Fruit fly (Drosophila melanogaster): ENCODE results near the gene Lkr.

Lkr gene

dm6 chr3L:5554377-5554776, 25.2 kb upstream of the Lkr start (continued):
- TF ChIP-seq ara (GFP tag; IDR thresholded peaks at IDR 0.05) (peak; percentile 55; the same call in 1 of the 2 replicates), gro (GFP tag; optimal IDR thresholded peaks at IDR 0.05) (no peak), vvl (GFP tag; IDR thresholded peaks at IDR 0.05) (peak; percentile 56), CG30431 (GFP tag; optimal IDR thresholded peaks at IDR 0.05) (peak; percentile 2), lilli (GFP tag; optimal IDR thresholded peaks at IDR 0.05) (peak; percentile 56), crp (GFP tag; optimal IDR thresholded peaks at IDR 0.05) (no peak), Fer2 (tag; optimal IDR thresholded peaks at IDR 0.05) (peak; percentile 22), CG9727 (GFP tag; optimal IDR thresholded peaks at IDR 0.05) (no peak), gcm2 (GFP tag; optimal IDR thresholded peaks at IDR 0.05) (no peak), Hsf (GFP tag; optimal IDR thresholded peaks at IDR 0.05) (peak; percentile 14), CG34224 (GFP tag; IDR thresholded peaks at IDR 0.05; ENCODE audit: partially characterized antibody) (no peak), Myb (GFP tag; optimal IDR thresholded peaks at IDR 0.05) (no peak), CG8388 (GFP tag; optimal IDR thresholded peaks at IDR 0.05) (no peak), luna (GFP tag; optimal IDR thresholded peaks at IDR 0.05) (no peak), CG5245 (GFP tag; optimal IDR thresholded peaks at IDR 0.05) (peak; percentile 24), CG4424 (GFP tag; optimal IDR thresholded peaks at IDR 0.05) (peak; percentile 37), CG17328 (GFP tag; IDR thresholded peaks at IDR 0.05) (no peak), phol (tag; optimal IDR thresholded peaks at IDR 0.05) (peak; percentile 32), CG17612 (GFP tag; IDR thresholded peaks at IDR 0.05) (peak; percentile 24; the same call in 1 of the 2 replicates), dpn (GFP tag; optimal IDR thresholded peaks at IDR 0.05) (peak in 1 of 2 experiments; percentile 61), knrl (GFP tag; IDR thresholded peaks at IDR 0.05; ENCODE audit: partially characterized antibody) (no peak), Bteb2 (GFP tag; optimal IDR thresholded peaks at IDR 0.05) (no peak), CG18619 (GFP tag; optimal IDR thresholded peaks at IDR 0.05) (peak; percentile 19), CG13424 (tag; optimal IDR thresholded peaks at IDR 0.05) (peak; percentile 57), Bdp1 (GFP tag; optimal IDR thresholded peaks at IDR 0.05) (no peak), tup (GFP tag; optimal IDR thresholded peaks at IDR 0.05) (no peak), NK7.1 (GFP tag; optimal IDR thresholded peaks at IDR 0.05) (no peak), ERR (GFP tag; optimal IDR thresholded peaks at IDR 0.05) (no peak), CG6813 (GFP tag; optimal IDR thresholded peaks at IDR 0.05) (peak; percentile 25), Mrtf (GFP tag; IDR thresholded peaks at IDR 0.05) (peak; percentile 65; the same call in 1 of the 3 replicates), Lim3 (GFP tag; IDR thresholded peaks at IDR 0.05) (no peak), CG13296 (GFP tag; optimal IDR thresholded peaks at IDR 0.05) (peak; percentile 61), Atf6 (GFP tag; IDR thresholded peaks at IDR 0.05) (peak; percentile 56), CG17361 (GFP tag; IDR thresholded peaks at IDR 0.05) (0 out of 3 replicates have a peak, but pooled peaks have one; percentile 31), CkIIα-i1 (GFP tag; IDR thresholded peaks at IDR 0.05) (no peak), wdn (GFP tag; IDR thresholded peaks at IDR 0.05) (0 out of 2 replicates have a peak, but pooled peaks have one; percentile 12), Dbx (GFP tag; IDR thresholded peaks at IDR 0.05) (peak; percentile 81; the same call in 2 of the 3 replicates), Taf1 (GFP tag; IDR thresholded peaks at IDR 0.05) (peak; percentile 62), maf-S (GFP tag; optimal IDR thresholded peaks at IDR 0.05) (no peak), B-H1 (GFP tag; IDR thresholded peaks at IDR 0.05) (no peak; the same call in 2 of the 3 replicates), Ada2b (GFP tag; IDR thresholded peaks at IDR 0.05) (peak; percentile 80), Hey (tag; optimal IDR thresholded peaks at IDR 0.05) (no peak), trem (tag; optimal IDR thresholded peaks at IDR 0.05) (no peak), PHDP (tag; optimal IDR thresholded peaks at IDR 0.05) (peak; percentile 57), gsb-n (tag; optimal IDR thresholded peaks at IDR 0.05) (no peak), run (tag; optimal IDR thresholded peaks at IDR 0.05) (no peak), CG13894 (tag; optimal IDR thresholded peaks at IDR 0.05) (peak; percentile 33), nmo (GFP tag; optimal IDR thresholded peaks at IDR 0.05) (peak; percentile 52), CG14441 (GFP tag; IDR thresholded peaks at IDR 0.05) (peak; percentile 69), lab (GFP tag; optimal IDR thresholded peaks at IDR 0.05) (peak; percentile 67), CG16863 (GFP tag; optimal IDR thresholded peaks at IDR 0.05) (no peak)

All from whole organism, embryonic.